Worm (Caenorhabditis elegans) whole organism, L1 larva: ENCODE measurements around the gene F41E6.1.

Experiments used
- C04F5.9 ChIP-seq: sonication (generic microtip); optimal IDR thresholded peaks from 2 replicates; lab custom pipeline; 2016; ENCODE audit warnings: missing genetic modification characterization, missing compliant biosample characterization
- aha-1 ChIP-seq: fragments of 150-350 bp; optimal IDR thresholded peaks from 2 replicates; lab custom pipeline; 2014; ENCODE audit warnings: missing biosample characterization, missing genetic modification characterization
- alr-1 ChIP-seq: fragments of 200-800 bp; sonication (Bioruptor generic); optimal IDR thresholded peaks from 2 replicates; lab custom pipeline; 2018; ENCODE audit warnings: borderline replicate concordance, mild to moderate bottlenecking, missing genetic modification characterization, missing compliant biosample characterization
- aly-2 ChIP-seq: fragments of 150-350 bp; optimal IDR thresholded peaks from 2 replicates; lab custom pipeline; 2014; ENCODE audit warnings: missing biosample characterization, missing genetic modification characterization
- ama-1 ChIP-seq: fragments of 150-350 bp; optimal IDR thresholded peaks from 2 replicates; lab custom pipeline; 2014
- blmp-1 ChIP-seq: fragments of 150-350 bp; optimal IDR thresholded peaks from 2 replicates; lab custom pipeline; 2014; ENCODE audit warnings: missing biosample characterization, missing genetic modification characterization
- efl-1 ChIP-seq, 4 experiments: fragments of 150-350 bp; optimal IDR thresholded peaks in 3 of 4; peaks in 1 of 4; 1 replicate in 1 of 4; 2 replicates in 3 of 4; lab custom pipeline; 2014; ENCODE audit warnings: missing biosample characterization in 2 of 4, missing genetic modification characterization in 2 of 4, missing genetic modification reagents in 2 of 4
- efl-3 ChIP-seq: fragments of 200-800 bp; sonication (Bioruptor generic); optimal IDR thresholded peaks from 2 replicates; lab custom pipeline; 2018; ENCODE audit warnings: mild to moderate bottlenecking, missing genetic modification characterization, missing compliant biosample characterization
- elt-2 ChIP-seq: sonication (generic microtip); optimal IDR thresholded peaks from 2 replicates; lab custom pipeline; 2016; ENCODE audit warnings: missing genetic modification characterization, mild to moderate bottlenecking, inconsistent platforms, missing compliant biosample characterization, missing genetic modification reagents
- ets-5 ChIP-seq: fragments of 200-800 bp; sonication (Bioruptor generic); IDR thresholded peaks from 2 replicates; pipeline ENCODE4 v1.3.6; 2022; ENCODE audit warnings: missing genetic modification characterization, missing compliant biosample characterization
- fkh-10 ChIP-seq: sonication (generic microtip); optimal IDR thresholded peaks from 2 replicates; lab custom pipeline; 2017; ENCODE audit warnings: missing biosample characterization, missing genetic modification reagents, missing genetic modification characterization
- fkh-8 ChIP-seq: sonication (generic microtip); optimal IDR thresholded peaks from 2 replicates; lab custom pipeline; 2016; ENCODE audit warnings: mild to moderate bottlenecking, missing genetic modification characterization, missing compliant biosample characterization
- fos-1 ChIP-seq: fragments of 150-350 bp; optimal IDR thresholded peaks from 2 replicates; lab custom pipeline; 2014; ENCODE audit warnings: missing biosample characterization, missing genetic modification characterization
- hlh-17 ChIP-seq: fragments of 200-800 bp; sonication (Bioruptor generic); optimal IDR thresholded peaks from 2 replicates; lab custom pipeline; 2018; ENCODE audit warnings: missing genetic modification characterization, mild to moderate bottlenecking, missing compliant biosample characterization, moderate library complexity, borderline replicate concordance
- lin-14 ChIP-seq: fragments of 200-800 bp; sonication (Bioruptor generic); optimal IDR thresholded peaks from 2 replicates; lab custom pipeline; 2018; ENCODE audit warnings: mild to moderate bottlenecking, missing genetic modification characterization, moderate library complexity, missing compliant biosample characterization
- lin-15B ChIP-seq: fragments of 150-350 bp; sonication (generic microtip); optimal IDR thresholded peaks from 3 replicates; lab custom pipeline; 2014; ENCODE audit warnings: missing biosample characterization, missing genetic modification characterization
- lin-35 ChIP-seq, 2 experiments: fragments of 150-350 bp; optimal IDR thresholded peaks; 2 replicates each; lab custom pipeline; 2014; ENCODE audit warnings: missing biosample characterization in 2 of 2, missing genetic modification characterization in 2 of 2, missing genetic modification reagents in 2 of 2
- mab-9 ChIP-seq: fragments of 200-800 bp; sonication (Bioruptor generic); IDR thresholded peaks from 2 replicates; pipeline ENCODE4 v1.3.6; 2022; ENCODE audit warnings: missing genetic modification reagents, missing genetic modification characterization, missing compliant biosample characterization
- mef-2 ChIP-seq: fragments of 150-350 bp; optimal IDR thresholded peaks from 2 replicates; lab custom pipeline; 2014; ENCODE audit warnings: missing biosample characterization, missing genetic modification characterization
- mep-1 ChIP-seq: fragments of 150-350 bp; optimal IDR thresholded peaks from 2 replicates; lab custom pipeline; 2014; ENCODE audit warnings: missing biosample characterization, missing genetic modification characterization
- nhr-19 ChIP-seq: fragments of 200-800 bp; sonication (Bioruptor generic); conservative IDR thresholded peaks from 2 replicates; pipeline ENCODE4 v1.3.6; 2022; ENCODE audit warnings: missing genetic modification characterization, missing compliant biosample characterization
- nhr-20 ChIP-seq: sonication (generic microtip); optimal IDR thresholded peaks from 2 replicates; lab custom pipeline; 2016; ENCODE audit warnings: mild to moderate bottlenecking, missing genetic modification characterization, missing compliant biosample characterization
- nhr-28 ChIP-seq: fragments of 150-350 bp; optimal IDR thresholded peaks from 2 replicates; lab custom pipeline; 2014; ENCODE audit warnings: missing biosample characterization, missing genetic modification characterization
- nhr-47 ChIP-seq: sonication (generic microtip); optimal IDR thresholded peaks from 2 replicates; lab custom pipeline; 2016; ENCODE audit warnings: mild to moderate bottlenecking, missing genetic modification characterization, moderate library complexity, missing compliant biosample characterization
- nhr-76 ChIP-seq: sonication (generic microtip); optimal IDR thresholded peaks from 2 replicates; lab custom pipeline; 2017; ENCODE audit warnings: missing biosample characterization, missing genetic modification characterization
- nhr-77 ChIP-seq: fragments of 150-350 bp; optimal IDR thresholded peaks from 2 replicates; lab custom pipeline; 2014; ENCODE audit warnings: missing biosample characterization, missing genetic modification characterization
- nhr-84 ChIP-seq: sonication (generic microtip); optimal IDR thresholded peaks from 2 replicates; lab custom pipeline; 2017; ENCODE audit warnings: missing biosample characterization, missing genetic modification characterization
- nhr-85 ChIP-seq: sonication (generic microtip); peaks from one replicate; lab custom pipeline; 2016; ENCODE audit warnings: missing genetic modification characterization, inconsistent platforms, missing compliant biosample characterization
- nhr-90 ChIP-seq: sonication (generic microtip); optimal IDR thresholded peaks from 2 replicates; lab custom pipeline; 2016; ENCODE audit warnings: mild to moderate bottlenecking, missing genetic modification characterization, missing compliant biosample characterization; ENCODE audit not compliant: poor library complexity
- rnt-1 ChIP-seq: sonication (generic microtip); optimal IDR thresholded peaks from 2 replicates; lab custom pipeline; 2016; ENCODE audit warnings: mild to moderate bottlenecking, missing genetic modification characterization, moderate library complexity, missing compliant biosample characterization
- skn-1 ChIP-seq: fragments of 150-350 bp; optimal IDR thresholded peaks from 2 replicates; lab custom pipeline; 2014; ENCODE audit warnings: missing biosample characterization, missing genetic modification characterization
- snu-23 ChIP-seq: sonication (generic microtip); optimal IDR thresholded peaks from 2 replicates; lab custom pipeline; 2016; ENCODE audit warnings: missing genetic modification characterization, missing compliant biosample characterization
- sptf-1 ChIP-seq: fragments of 150-350 bp; optimal IDR thresholded peaks from 2 replicates; lab custom pipeline; 2014; ENCODE audit warnings: missing biosample characterization, missing genetic modification characterization
- unc-130 ChIP-seq: fragments of 150-350 bp; optimal IDR thresholded peaks from 2 replicates; lab custom pipeline; 2017; ENCODE audit warnings: missing biosample characterization, missing genetic modification characterization, inconsistent platforms
- unc-30 ChIP-seq: sonication (generic microtip); optimal IDR thresholded peaks from 2 replicates; lab custom pipeline; 2017; ENCODE audit warnings: missing biosample characterization, missing genetic modification characterization
- unc-62 ChIP-seq: fragments of 150-350 bp; optimal IDR thresholded peaks from 2 replicates; lab custom pipeline; 2014; ENCODE audit warnings: missing biosample characterization, missing genetic modification reagents, missing genetic modification characterization
- unc-86 ChIP-seq: sonication (generic microtip); optimal IDR thresholded peaks from 2 replicates; lab custom pipeline; 2016; ENCODE audit warnings: missing genetic modification characterization, missing compliant biosample characterization
- unc-98 ChIP-seq: fragments of 200-800 bp; sonication (Bioruptor generic); IDR thresholded peaks from 2 replicates; pipeline ENCODE4 v1.3.6; 2022; ENCODE audit warnings: missing genetic modification characterization, missing compliant biosample characterization
- vab-15 ChIP-seq: sonication (generic microtip); optimal IDR thresholded peaks from 2 replicates; lab custom pipeline; 2017; ENCODE audit warnings: missing genotype, mild to moderate bottlenecking, missing genetic modification characterization, missing compliant biosample characterization
- xbp-1 ChIP-seq: sonication (generic microtip); optimal IDR thresholded peaks from 2 replicates; lab custom pipeline; 2016; ENCODE audit warnings: missing genetic modification characterization, missing compliant biosample characterization
- zip-4 ChIP-seq: fragments of 200-800 bp; sonication (Bioruptor generic); optimal IDR thresholded peaks from 2 replicates; lab custom pipeline; 2018; ENCODE audit warnings: mild to moderate bottlenecking, missing genetic modification characterization, moderate library complexity, missing compliant biosample characterization

F41E6.1 gene

ce11 chrV:8610633-8611404 is 11.6 kb upstream of the F41E6.1 start, which contains the start of gene fip-4 (continued):
- peak; percentile 61 for TF ChIP-seq nhr-20
- TF ChIP-seq unc-98 (GFP tag; lab: Robert Waterston, UW), result no peak
- TF ChIP-seq nhr-47 (tag; lab: Kevin White, UChicago), result peak; percentile 43

- TF ChIP-seq efl-1 (optimal IDR thresholded peaks at IDR 0.05; lab: Kevin White, UChicago) (no peak), efl-1 (GFP tag; optimal IDR thresholded peaks at IDR 0.05 in 1 of 2; lab: Kevin White, UChicago) (peak in 1 of 2 experiments; percentile 89), aly-2 (tag; lab: Kevin White, UChicago) (peak; percentile 13), blmp-1 (tag; lab: Kevin White, UChicago) (no peak), rnt-1 (tag; lab: Kevin White, UChicago) (no peak), C04F5.9 (tag; lab: Kevin White, UChicago) (no peak), ets-5 (no peak), mep-1 (tag; lab: Kevin White, UChicago) (no peak)
These were observed 6.7 kb upstream of the F41E6.1 start for ce11 chrV:8615711-8616110.

ce11 chrV:8618738-8619137 is 3.7 kb upstream of the F41E6.1 start, which contains the start of gene grd-5:
TSS of gene grd-5 (plus strand) at chrV:8619032.
- TF ChIP-seq sptf-1 (no peak), mef-2 (no peak), nhr-84 (no peak), aha-1 (tag; lab: Kevin White, UChicago) (no peak), unc-30 (tag; lab: Kevin White, UChicago) (no peak), fkh-8 (no peak), skn-1 (tag; lab: Kevin White, UChicago) (no peak), nhr-90 (tag; lab: Kevin White, UChicago) (no peak), ama-1 (lab: Kevin White, UChicago) (no peak), efl-1 (optimal IDR thresholded peaks at IDR 0.05; lab: Kevin White, UChicago) (no peak), efl-1 (GFP tag; optimal IDR thresholded peaks at IDR 0.05 in 1 of 2; lab: Kevin White, UChicago) (no peak), elt-2 (no peak), nhr-20 (no peak), snu-23 (GFP tag; lab: Kevin White, UChicago) (no peak), nhr-28 (tag; lab: Kevin White, UChicago) (no peak), lin-15B (no peak), unc-130 (tag; lab: Kevin White, UChicago) (no peak), rnt-1 (tag; lab: Kevin White, UChicago) (peak; percentile 8), lin-14 (GFP tag; lab: Kevin White, UChicago) (peak; percentile 38), nhr-77 (tag; lab: Kevin White, UChicago) (no peak), nhr-76 (tag; lab: Kevin White, UChicago) (no peak), efl-3 (no peak), mab-9 (GFP tag; lab: Robert Waterston, UW) (no peak), nhr-85 (peak; percentile 79), unc-62 (GFP tag; lab: Kevin White, UChicago) (no peak)

- TF ChIP-seq efl-1 (optimal IDR thresholded peaks at IDR 0.05; lab: Kevin White, UChicago) (no peak), efl-1 (GFP tag; optimal IDR thresholded peaks at IDR 0.05 in 1 of 2; lab: Kevin White, UChicago) (no peak), nhr-19 (GFP tag; lab: Robert Waterston, UW) (no peak), xbp-1 (tag; lab: Kevin White, UChicago) (no peak), snu-23 (GFP tag; lab: Kevin White, UChicago) (no peak), hlh-17 (GFP tag; lab: Kevin White, UChicago) (no peak), fos-1 (tag; lab: Kevin White, UChicago) (no peak), alr-1 (no peak), unc-62 (GFP tag; lab: Kevin White, UChicago) (no peak), lin-35 (GFP tag; optimal IDR thresholded peaks at IDR 0.05; lab: Kevin White, UChicago) (no peak), fkh-10 (GFP tag; lab: Kevin White, UChicago) (no peak), zip-4 (GFP tag; lab: Kevin White, UChicago) (no peak), nhr-47 (tag; lab: Kevin White, UChicago) (no peak), vab-15 (tag; lab: Kevin White, UChicago) (no peak), unc-30 (tag; lab: Kevin White, UChicago) (no peak), mep-1 (tag; lab: Kevin White, UChicago) (no peak), mef-2 (no peak), unc-86 (tag; lab: Kevin White, UChicago) (no peak), elt-2 (no peak), fkh-8 (no peak)
These were observed 1.2 kb upstream of the F41E6.1 start, which contains the start of gene idpc-2 for ce11 chrV:8621213-8621612. TSS of gene idpc-2 (minus strand) at chrV:8621313.
